Fruit fly (Drosophila melanogaster) whole organism, pupa: ENCODE measurements around the gene Nle.

Source experiments
- CG10348 ChIP-seq: fragments of 200-800 bp; sonication (Bioruptor generic); IDR thresholded peaks from 2 replicates; pipeline ENCODE4 v1.3.6; 2022; ENCODE audit warnings: missing biosample characterization, missing genetic modification characterization
- CG12605 ChIP-seq: fragments of 200-800 bp; sonication (Bioruptor generic); IDR thresholded peaks from 2 replicates; pipeline ENCODE4 v1.3.6; 2022; ENCODE audit warnings: missing biosample characterization, missing genetic modification characterization
- CG13204 ChIP-seq: fragments of 200-800 bp; sonication (Bioruptor generic); optimal IDR thresholded peaks from 2 replicates; lab custom pipeline; 2018; ENCODE audit warnings: missing biosample characterization, mild to moderate bottlenecking, missing genetic modification characterization, moderate library complexity
- CG14655 ChIP-seq: fragments of 200-800 bp; sonication (Bioruptor generic); optimal IDR thresholded peaks from 3 replicates; lab custom pipeline; 2017; ENCODE audit warnings: mild to moderate bottlenecking, missing biosample characterization, missing genetic modification reagents, missing genetic modification characterization
- CG15710 ChIP-seq: fragments of 200-800 bp; sonication (Bioruptor generic); optimal IDR thresholded peaks from 2 replicates; lab custom pipeline; 2018; ENCODE audit warnings: missing biosample characterization, mild to moderate bottlenecking, missing genetic modification characterization, moderate library complexity
- CG17806 ChIP-seq: fragments of 200-800 bp; sonication (Bioruptor generic); optimal IDR thresholded peaks from 2 replicates; lab custom pipeline; 2018; ENCODE audit warnings: missing biosample characterization, mild to moderate bottlenecking, missing genetic modification characterization, moderate library complexity
- CG32121 ChIP-seq: fragments of 200-800 bp; sonication (Bioruptor generic); IDR thresholded peaks from 2 replicates; pipeline ENCODE4 v1.3.6; 2022; ENCODE audit warnings: missing biosample characterization, missing genetic modification characterization
- CG34367 ChIP-seq: fragments of 200-800 bp; sonication (Bioruptor generic); optimal IDR thresholded peaks from 2 replicates; lab custom pipeline; 2018; ENCODE audit warnings: missing biosample characterization, mild to moderate bottlenecking, missing genetic modification characterization
- CG4496 ChIP-seq: fragments of 200-800 bp; sonication (Bioruptor generic); IDR thresholded peaks from 3 replicates; pipeline ENCODE4 v1.3.6; 2022; ENCODE audit warnings: missing biosample characterization, missing genetic modification characterization
- CG8159 ChIP-seq: fragments of 200-800 bp; sonication (Bioruptor generic); optimal IDR thresholded peaks from 3 replicates; lab custom pipeline; 2018; ENCODE audit warnings: missing biosample characterization, mild to moderate bottlenecking, missing genetic modification characterization, moderate library complexity
- CG8301 ChIP-seq: fragments of 200-800 bp; sonication (Bioruptor generic); optimal IDR thresholded peaks from 2 replicates; lab custom pipeline; 2018; ENCODE audit warnings: missing biosample characterization, mild to moderate bottlenecking, missing genetic modification characterization
- CG9948 ChIP-seq: fragments of 200-800 bp; sonication (Bioruptor generic); optimal IDR thresholded peaks from 2 replicates; lab custom pipeline; 2018; ENCODE audit warnings: missing biosample characterization, mild to moderate bottlenecking, missing genetic modification characterization, moderate library complexity
- D1 ChIP-seq: fragments of 200-800 bp; sonication (Bioruptor generic); optimal IDR thresholded peaks from 2 replicates; lab custom pipeline; 2018; ENCODE audit warnings: missing biosample characterization, mild to moderate bottlenecking, missing genetic modification characterization, moderate library complexity
- EcR ChIP-seq: fragments of 200-800 bp; sonication (Bioruptor generic); optimal IDR thresholded peaks from 3 replicates; lab custom pipeline; 2019; ENCODE audit warnings: missing biosample characterization, missing genetic modification characterization, mild to moderate bottlenecking, moderate library complexity, missing genetic modification reagents
- Ets98B ChIP-seq: fragments of 200-800 bp; sonication (Bioruptor generic); IDR thresholded peaks from 2 replicates; pipeline ENCODE4 v1.3.6; 2022; ENCODE audit warnings: missing biosample characterization, missing genetic modification characterization
- Pif1A ChIP-seq: fragments of 200-800 bp; sonication (Bioruptor generic); optimal IDR thresholded peaks from 3 replicates; lab custom pipeline; 2016; ENCODE audit warnings: missing biosample characterization, missing genetic modification characterization
- Pif1B ChIP-seq: fragments of 200-800 bp; sonication (Bioruptor generic); optimal IDR thresholded peaks from 3 replicates; lab custom pipeline; 2016; ENCODE audit warnings: missing biosample characterization, missing genetic modification characterization
- Snoo ChIP-seq: fragments of 200-800 bp; sonication (Bioruptor generic); optimal IDR thresholded peaks from 3 replicates; lab custom pipeline; 2017; ENCODE audit warnings: missing biosample characterization, mild to moderate bottlenecking, missing genetic modification characterization, inconsistent platforms
- fd96Ca ChIP-seq: fragments of 200-800 bp; sonication (Bioruptor generic); IDR thresholded peaks from 3 replicates; pipeline ENCODE4 v1.3.6; 2022; ENCODE audit warnings: missing biosample characterization, missing genetic modification characterization
- gl ChIP-seq: fragments of 200-800 bp; sonication (Bioruptor generic); optimal IDR thresholded peaks from 2 replicates; lab custom pipeline; 2018; ENCODE audit warnings: missing biosample characterization, mild to moderate bottlenecking, missing genetic modification characterization
- rn ChIP-seq: fragments of 200-800 bp; sonication (Bioruptor generic); IDR thresholded peaks from 2 replicates; pipeline ENCODE4 v1.3.6; 2022; ENCODE audit warnings: missing biosample characterization, missing genetic modification characterization

Nle gene

DNA sequence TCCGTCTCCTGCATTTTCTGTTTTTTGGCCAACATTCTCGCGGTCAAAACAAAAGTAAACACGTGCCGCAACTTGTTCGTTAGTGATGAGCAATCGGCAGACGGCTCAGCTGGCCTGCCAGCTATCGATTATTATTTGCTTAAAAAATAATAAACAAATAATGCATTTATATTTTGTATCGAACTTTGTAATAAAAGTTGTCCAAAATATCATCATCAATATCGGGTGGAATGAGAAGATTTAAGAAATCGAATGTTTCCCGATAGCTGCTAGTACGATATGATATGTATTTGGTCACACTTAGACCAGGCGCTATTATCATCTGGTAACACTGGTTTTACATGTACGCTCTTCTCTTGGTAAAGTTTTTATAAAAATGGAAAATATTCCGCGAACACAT is at the start of gene Nle, which contains the start of gene Sf3b1:
Gene Nle (minus strand): TSS at position 92 of the 400 bp plus-strand sequence.
Gene Sf3b1 (plus strand): TSS at position 311 of the 400 bp plus-strand sequence.
- TF ChIP-seq CG17806 = peak; percentile 7
- no peak for TF ChIP-seq rn (GFP tag; lab: Robert Waterston, UW)
- TF ChIP-seq CG4496 (GFP tag; lab: Robert Waterston, UW) = no peak
- peak; percentile 34 for TF ChIP-seq CG15710 (tag; lab: Kevin White, UChicago)
- TF ChIP-seq Snoo (tag; lab: Kevin White, UChicago) = no peak
- TF ChIP-seq fd96Ca (GFP tag; lab: Robert Waterston, UW) = no peak
- TF ChIP-seq D1 (tag; lab: Kevin White, UChicago) = no peak
- no peak for TF ChIP-seq Pif1A
- no peak for TF ChIP-seq CG8159 (tag; lab: Kevin White, UChicago)

DNA sequence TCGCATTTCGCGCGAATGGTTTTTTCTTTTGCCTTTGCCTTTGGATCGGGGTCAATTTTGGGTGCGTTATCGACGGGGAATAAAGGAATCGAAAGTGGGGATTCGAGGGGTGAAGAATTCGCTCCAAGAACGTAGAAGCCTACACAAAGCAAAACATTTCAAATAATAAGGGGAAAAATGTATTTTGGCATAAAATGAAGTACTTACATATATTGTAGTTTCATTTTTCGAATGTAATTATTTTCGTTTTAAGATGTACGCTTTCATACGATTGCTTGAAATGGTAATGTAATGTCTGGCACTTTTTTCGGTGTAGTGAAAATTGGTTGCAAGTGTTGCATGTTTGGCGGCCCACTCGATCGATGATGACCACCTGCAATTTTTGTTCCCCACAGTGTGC is 47.1 kb upstream of the Nle start:
- no peak for TF ChIP-seq Pif1B (GFP tag; lab: Kevin White, UChicago)
- no peak for TF ChIP-seq rn (GFP tag; lab: Robert Waterston, UW)

DNA sequence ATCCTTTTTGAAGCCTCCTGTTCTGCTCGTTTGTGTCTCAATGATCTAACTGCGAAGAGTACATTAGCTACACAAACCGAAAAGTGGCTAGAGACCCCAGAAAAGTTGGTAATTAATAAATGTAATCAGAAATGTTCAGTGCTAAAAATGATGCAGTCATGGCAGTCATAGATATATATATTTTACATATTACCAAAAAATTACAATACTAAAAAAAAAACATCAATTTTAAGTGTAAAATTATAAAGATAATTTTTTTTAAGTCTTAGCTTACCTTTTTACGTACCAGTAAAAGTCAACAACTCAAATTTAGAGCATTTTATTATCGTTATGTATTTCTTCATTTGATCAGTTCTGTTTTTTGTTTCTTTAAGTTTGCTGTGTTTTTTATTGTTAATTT is 44.9 kb upstream of the Nle start:
- TF ChIP-seq Pif1B (GFP tag; lab: Kevin White, UChicago) = peak; percentile 28
- TF ChIP-seq CG15710 (tag; lab: Kevin White, UChicago) = peak; percentile 80
- TF ChIP-seq CG4496 (GFP tag; lab: Robert Waterston, UW) = no peak
- TF ChIP-seq CG12605 (GFP tag; lab: Robert Waterston, UW) = no peak
- no peak for TF ChIP-seq Snoo (tag; lab: Kevin White, UChicago)
- peak; percentile 47 for TF ChIP-seq CG9948 (tag; lab: Kevin White, UChicago)
- peak; percentile 62 for TF ChIP-seq CG8159 (tag; lab: Kevin White, UChicago)
- peak; percentile 43 for TF ChIP-seq CG34367 (tag; lab: Kevin White, UChicago)
- peak; percentile 5 for TF ChIP-seq CG14655 (GFP tag; lab: Kevin White, UChicago)
- peak; percentile 32 for TF ChIP-seq CG17806
- TF ChIP-seq CG32121 (GFP tag; lab: Robert Waterston, UW) = no peak
- TF ChIP-seq fd96Ca (GFP tag; lab: Robert Waterston, UW) = no peak
- TF ChIP-seq, all 21 proteins: peak for 7

DNA sequence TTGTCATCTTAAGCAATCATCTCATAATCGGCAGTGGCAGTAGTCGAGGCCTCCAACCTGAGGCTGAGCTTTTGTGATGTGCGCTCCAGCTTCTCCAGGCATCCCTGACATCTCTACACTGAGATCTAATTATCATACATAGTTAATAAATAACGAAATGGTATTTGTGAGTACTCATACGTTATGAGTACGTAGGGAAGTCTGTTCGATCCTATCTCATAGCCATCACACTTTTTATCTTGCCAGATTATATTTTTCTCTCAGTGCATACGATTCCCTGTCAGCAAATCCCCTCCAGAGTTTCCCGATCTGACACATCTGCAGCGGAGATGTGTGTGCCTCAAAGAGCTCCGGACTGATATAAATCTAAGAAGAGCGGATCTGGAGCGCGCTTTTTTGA is 41.6 kb upstream of the Nle start:
- TF ChIP-seq rn (GFP tag; lab: Robert Waterston, UW) (no peak), Ets98B (peak; percentile 31; the same call in 1 of the 2 replicates), CG13204 (GFP tag; lab: Kevin White, UChicago) (no peak), Pif1B (GFP tag; lab: Kevin White, UChicago) (peak; percentile 70), CG8301 (tag; lab: Kevin White, UChicago) (peak; percentile 63), EcR (no peak), D1 (tag; lab: Kevin White, UChicago) (no peak), CG4496 (GFP tag; lab: Robert Waterston, UW) (peak; percentile 60; the same call in 1 of the 3 replicates), CG15710 (tag; lab: Kevin White, UChicago) (peak; percentile 68), CG17806 (peak; percentile 75), CG9948 (tag; lab: Kevin White, UChicago) (peak; percentile 76), CG10348 (no peak), Snoo (tag; lab: Kevin White, UChicago) (no peak), CG12605 (GFP tag; lab: Robert Waterston, UW) (peak; percentile 19; the same call in 1 of the 2 replicates), fd96Ca (GFP tag; lab: Robert Waterston, UW) (peak; percentile 61), CG32121 (GFP tag; lab: Robert Waterston, UW) (no peak), gl (tag; lab: Kevin White, UChicago) (peak; percentile 33), CG8159 (tag; lab: Kevin White, UChicago) (peak; percentile 76), Pif1A (peak; percentile 68), CG14655 (GFP tag; lab: Kevin White, UChicago) (peak; percentile 70), CG34367 (tag; lab: Kevin White, UChicago) (peak; percentile 72)

DNA sequence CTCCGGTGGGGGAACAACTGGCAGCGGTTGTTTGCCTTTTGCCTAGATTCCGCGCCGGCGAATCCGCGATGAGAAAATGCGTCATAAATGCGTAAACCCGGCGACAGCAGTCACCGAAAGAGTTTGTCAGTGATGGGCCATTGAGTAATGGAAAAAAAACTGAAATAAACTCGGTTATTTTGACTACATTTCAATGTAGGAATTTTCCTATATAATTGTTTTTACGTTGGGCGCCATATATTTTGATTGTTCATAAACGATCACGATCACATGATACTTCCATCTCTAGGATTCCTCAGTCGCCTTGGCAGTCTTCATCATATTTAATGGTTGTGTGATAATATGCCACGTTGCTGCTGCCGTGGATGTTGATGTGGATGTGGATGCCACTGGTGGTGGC is 40.2 kb upstream of the Nle start:
- TF ChIP-seq CG8301 (tag; lab: Kevin White, UChicago) (peak; percentile 80), CG13204 (GFP tag; lab: Kevin White, UChicago) (peak; percentile 59), CG34367 (tag; lab: Kevin White, UChicago) (peak; percentile 79), CG8159 (tag; lab: Kevin White, UChicago) (peak; percentile 72), CG15710 (tag; lab: Kevin White, UChicago) (peak; percentile 81), CG12605 (GFP tag; lab: Robert Waterston, UW) (peak; percentile 59), CG17806 (peak; percentile 75), Snoo (tag; lab: Kevin White, UChicago) (no peak), D1 (tag; lab: Kevin White, UChicago) (no peak), Ets98B (peak; percentile 71), fd96Ca (GFP tag; lab: Robert Waterston, UW) (peak; percentile 79), CG32121 (GFP tag; lab: Robert Waterston, UW) (peak; percentile 52; the same call in 1 of the 2 replicates), CG14655 (GFP tag; lab: Kevin White, UChicago) (peak; percentile 84), CG10348 (no peak), gl (tag; lab: Kevin White, UChicago) (peak; percentile 32), rn (GFP tag; lab: Robert Waterston, UW) (no peak), EcR (no peak), Pif1B (GFP tag; lab: Kevin White, UChicago) (peak; percentile 60), Pif1A (peak; percentile 69), CG4496 (GFP tag; lab: Robert Waterston, UW) (peak; percentile 82), CG9948 (tag; lab: Kevin White, UChicago) (peak; percentile 74)

DNA sequence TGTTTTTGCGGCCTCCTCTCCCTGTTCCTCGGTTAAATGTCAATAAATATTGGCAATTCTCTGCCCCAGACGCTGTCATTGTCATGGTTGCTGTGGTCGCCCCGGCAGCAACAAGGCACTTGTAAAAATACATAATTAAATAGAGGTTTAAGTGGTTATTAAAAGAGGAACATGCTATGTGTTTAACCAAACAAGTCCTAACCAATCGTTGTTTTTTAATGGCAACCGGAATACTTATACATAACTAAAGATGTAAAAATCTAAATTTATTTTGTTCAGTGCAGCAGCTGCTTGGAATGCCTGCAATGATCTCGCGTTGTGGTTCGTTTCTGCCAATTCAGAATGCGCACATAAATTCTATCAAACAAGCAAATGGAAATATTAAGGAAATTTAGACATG is 39.0 kb upstream of the Nle start:
- no peak for TF ChIP-seq Snoo (tag; lab: Kevin White, UChicago)
- no peak for TF ChIP-seq D1 (tag; lab: Kevin White, UChicago)
- TF ChIP-seq CG17806 = peak; percentile 50
- peak; percentile 41 for TF ChIP-seq CG8159 (tag; lab: Kevin White, UChicago)
- TF ChIP-seq gl (tag; lab: Kevin White, UChicago) = no peak
- TF ChIP-seq fd96Ca (GFP tag; lab: Robert Waterston, UW) = no peak
- TF ChIP-seq CG12605 (GFP tag; lab: Robert Waterston, UW) = no peak
- TF ChIP-seq rn (GFP tag; lab: Robert Waterston, UW) = no peak
- TF ChIP-seq Pif1A = peak; percentile 45
- TF ChIP-seq CG13204 (GFP tag; lab: Kevin White, UChicago) = no peak
- TF ChIP-seq CG14655 (GFP tag; lab: Kevin White, UChicago) = peak; percentile 50
- peak; percentile 35 for TF ChIP-seq CG34367 (tag; lab: Kevin White, UChicago)
- TF ChIP-seq CG15710 (tag; lab: Kevin White, UChicago) = peak; percentile 25
- TF ChIP-seq Ets98B = no peak
- TF ChIP-seq CG9948 (tag; lab: Kevin White, UChicago) = peak; percentile 38
- peak; percentile 19 for TF ChIP-seq Pif1B (GFP tag; lab: Kevin White, UChicago)
- no peak for TF ChIP-seq CG4496 (GFP tag; lab: Robert Waterston, UW)
- TF ChIP-seq EcR = no peak
- peak; percentile 24 for TF ChIP-seq CG8301 (tag; lab: Kevin White, UChicago)
- no peak for TF ChIP-seq CG10348
- TF ChIP-seq CG32121 (GFP tag; lab: Robert Waterston, UW) = no peak
